Fruit fly (Drosophila melanogaster) S2 (cell line): ENCODE results near the gene Rtca.
A peak's percentile ranks its signal among the peaks of the same experiment; 100 is the strongest.

ENCODE experiments used
- CG8478 ChIP-seq: fragments of >200 bp; optimal IDR thresholded peaks from 2 replicates; lab custom pipeline; 2018
- CTCF ChIP-seq, 2 experiments: fragments of >200 bp; optimal IDR thresholded peaks; 2 replicates each; lab custom pipeline; 2018

Rtca gene

DNA sequence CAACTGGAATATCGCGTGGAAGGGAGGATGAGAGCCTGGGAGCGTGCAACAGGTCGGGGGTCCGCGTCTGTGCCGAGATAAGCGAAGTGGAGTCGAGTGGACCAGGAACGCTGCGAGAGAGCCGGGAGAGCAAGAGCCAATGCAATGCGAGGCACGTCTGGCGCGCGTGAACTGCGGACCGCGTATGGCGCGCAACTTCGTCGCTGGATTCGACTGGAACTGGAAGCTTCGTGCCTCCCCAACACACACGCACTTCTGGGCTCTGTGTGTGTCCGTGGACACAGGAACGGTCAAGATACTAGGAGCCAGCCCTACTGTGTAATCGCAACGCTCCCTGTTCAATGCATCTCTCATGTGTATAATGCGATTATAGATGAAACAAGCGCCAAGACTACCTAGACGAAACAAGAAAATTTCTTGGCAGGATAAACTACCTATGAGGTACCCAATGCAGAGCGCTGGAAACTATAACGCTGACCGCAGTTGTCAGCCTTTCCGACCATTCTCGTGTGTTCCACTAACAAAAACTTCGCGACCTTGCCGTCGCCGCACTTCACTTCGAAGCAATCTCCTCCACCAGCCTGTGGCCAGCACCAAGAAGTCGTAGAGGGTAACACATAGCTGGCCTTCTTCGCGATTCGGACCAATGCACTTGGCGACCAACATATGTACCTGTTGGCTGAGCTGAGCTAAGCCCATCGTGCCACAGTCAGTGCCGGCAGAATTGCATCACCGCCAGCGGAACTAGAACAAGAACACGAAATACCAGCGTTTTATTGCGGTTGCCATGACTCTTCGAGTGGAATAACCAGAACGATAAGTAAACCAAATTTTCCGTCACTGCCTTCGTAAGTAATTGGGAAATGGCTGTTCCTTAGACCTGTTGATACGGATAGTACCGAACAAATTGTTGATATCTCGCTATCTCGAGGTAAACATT, at the start of gene Rtca:
Gene Rtca (plus strand): TSS at position 536 of the 940 bp plus-strand sequence.
- no peak for TF ChIP-seq CG8478 (lab: Kevin White, UChicago)
- no peak for TF ChIP-seq CTCF (optimal IDR thresholded peaks at IDR 0.05; lab: Kevin White, UChicago)

DNA sequence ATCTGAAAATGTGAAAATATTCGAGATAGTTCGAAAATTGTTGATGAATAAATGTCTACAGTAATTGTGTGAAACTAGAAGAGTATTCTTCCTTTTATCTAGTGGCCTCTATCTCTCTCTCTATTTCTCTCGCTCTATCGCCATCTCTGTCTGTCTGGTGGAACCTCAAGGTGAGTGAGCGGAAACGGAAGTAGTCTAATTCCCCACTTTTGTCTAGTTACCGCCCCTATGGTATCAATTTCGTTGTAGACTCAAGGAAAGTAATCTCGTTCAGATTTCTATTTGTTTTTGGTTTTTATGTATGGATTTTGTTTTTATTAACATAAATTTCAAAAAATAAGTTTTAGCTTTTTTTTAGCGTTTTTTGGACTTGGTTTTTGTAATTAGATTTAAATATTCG, 47.4 kb upstream of the Rtca start:
- no peak for TF ChIP-seq CTCF (optimal IDR thresholded peaks at IDR 0.05; lab: Kevin White, UChicago)
- TF ChIP-seq CG8478 (lab: Kevin White, UChicago): no peak

DNA sequence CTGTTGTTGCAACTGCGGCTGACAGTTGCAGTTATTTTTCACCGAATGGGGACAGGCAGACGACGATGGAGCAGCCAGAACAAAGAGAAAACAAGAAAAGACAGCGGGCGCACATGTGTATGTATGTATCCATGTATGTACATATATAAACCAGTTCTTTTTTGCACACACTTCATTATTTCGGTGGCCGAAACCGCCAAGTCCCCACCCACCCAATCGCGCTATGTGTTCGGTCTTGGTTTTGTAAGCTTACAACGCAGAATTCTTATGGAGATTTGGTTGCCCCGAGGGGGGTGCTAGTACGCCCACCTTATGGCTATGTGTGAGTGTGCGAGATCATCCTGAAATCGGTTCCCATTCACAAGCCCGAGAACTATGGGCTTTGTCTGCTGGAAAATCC, 40.9 kb upstream of the Rtca start:
- TF ChIP-seq CG8478 (lab: Kevin White, UChicago) (no peak), CTCF (optimal IDR thresholded peaks at IDR 0.05; lab: Kevin White, UChicago) (no peak)

DNA sequence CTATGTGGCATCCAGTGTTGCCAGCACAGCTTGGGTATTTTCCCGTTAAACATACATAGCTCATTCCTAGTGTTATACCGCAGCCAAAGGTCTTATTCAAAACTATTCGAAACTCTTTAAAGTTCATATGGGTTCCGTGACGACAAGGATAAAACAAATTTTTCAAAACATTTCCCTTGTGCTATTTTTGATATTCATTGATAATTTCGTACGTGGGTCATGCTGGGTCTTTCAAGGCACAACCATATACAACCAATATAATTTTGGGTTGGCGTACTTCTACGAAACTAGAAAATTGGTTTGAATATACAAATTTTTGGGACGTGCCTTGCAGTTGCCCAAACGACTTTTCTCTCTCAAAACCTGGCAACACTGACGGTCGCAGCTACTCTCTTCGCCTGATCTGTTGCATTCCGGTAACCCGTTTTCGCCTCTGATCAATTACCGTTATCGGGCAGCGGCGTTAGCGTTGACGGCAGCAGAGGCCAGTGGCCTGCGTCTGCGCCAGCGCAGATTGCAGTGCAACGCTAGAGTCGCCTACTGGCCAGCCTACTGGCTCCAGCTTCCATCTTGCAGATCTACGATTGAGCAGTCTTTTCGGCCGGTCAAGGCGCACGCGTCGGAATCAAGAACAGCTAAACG, 39.9 kb upstream of the Rtca start:
- TF ChIP-seq CG8478 (lab: Kevin White, UChicago) (no peak), CTCF (optimal IDR thresholded peaks at IDR 0.05; lab: Kevin White, UChicago) (no peak)

DNA sequence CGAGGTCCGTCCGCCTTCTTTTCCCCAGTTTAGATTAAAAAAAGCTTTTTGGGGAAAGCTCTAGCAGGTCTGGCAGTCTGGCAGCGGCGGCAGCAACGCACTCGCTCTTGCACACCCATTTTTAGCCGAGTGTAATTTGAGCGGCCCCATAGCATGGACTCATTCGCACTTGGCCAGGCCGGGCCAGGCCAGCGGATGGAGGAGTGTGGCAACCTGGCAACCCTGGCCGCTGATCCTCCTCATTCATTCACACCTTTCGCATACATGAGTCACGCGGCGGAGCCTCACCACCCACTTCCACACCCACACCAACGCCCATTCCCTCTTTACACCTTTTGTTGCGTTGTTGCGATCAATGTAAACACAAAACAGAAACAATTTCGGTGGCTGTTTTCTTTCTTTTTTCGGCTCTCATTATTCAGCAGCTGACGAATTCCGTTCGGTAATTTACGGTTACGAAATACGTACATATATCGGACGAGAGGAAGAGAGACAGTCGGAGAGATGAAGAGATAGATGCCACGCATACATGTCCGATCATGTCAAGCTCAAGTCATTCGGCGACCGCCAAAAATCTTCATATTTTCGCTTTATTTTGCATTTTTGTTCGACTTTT, 39.3 kb upstream of the Rtca start:
- no peak for TF ChIP-seq CTCF (optimal IDR thresholded peaks at IDR 0.05; lab: Kevin White, UChicago)
- TF ChIP-seq CG8478 (lab: Kevin White, UChicago): no peak

DNA sequence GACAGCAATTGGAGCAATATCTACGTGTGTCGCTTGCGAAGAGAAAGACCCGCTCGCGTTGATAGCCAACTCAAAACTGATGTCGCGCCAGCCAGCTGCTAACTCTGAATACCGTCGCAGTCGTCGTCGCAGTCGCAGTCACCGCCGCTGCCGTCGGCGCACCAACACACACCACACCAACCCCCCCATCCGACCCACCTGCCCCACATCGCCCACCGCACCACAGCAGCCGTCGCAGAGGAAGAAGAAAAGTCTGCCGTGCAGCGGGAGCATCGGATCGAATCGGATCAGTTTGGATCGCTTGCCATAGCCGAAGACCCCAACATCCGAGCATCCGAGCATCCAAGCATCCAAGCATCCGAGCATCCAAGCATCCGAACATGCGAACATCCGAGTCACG, 35.8 kb upstream of the Rtca start:
- no peak for TF ChIP-seq CTCF (optimal IDR thresholded peaks at IDR 0.05; lab: Kevin White, UChicago)
- TF ChIP-seq CG8478 (lab: Kevin White, UChicago): no peak

DNA sequence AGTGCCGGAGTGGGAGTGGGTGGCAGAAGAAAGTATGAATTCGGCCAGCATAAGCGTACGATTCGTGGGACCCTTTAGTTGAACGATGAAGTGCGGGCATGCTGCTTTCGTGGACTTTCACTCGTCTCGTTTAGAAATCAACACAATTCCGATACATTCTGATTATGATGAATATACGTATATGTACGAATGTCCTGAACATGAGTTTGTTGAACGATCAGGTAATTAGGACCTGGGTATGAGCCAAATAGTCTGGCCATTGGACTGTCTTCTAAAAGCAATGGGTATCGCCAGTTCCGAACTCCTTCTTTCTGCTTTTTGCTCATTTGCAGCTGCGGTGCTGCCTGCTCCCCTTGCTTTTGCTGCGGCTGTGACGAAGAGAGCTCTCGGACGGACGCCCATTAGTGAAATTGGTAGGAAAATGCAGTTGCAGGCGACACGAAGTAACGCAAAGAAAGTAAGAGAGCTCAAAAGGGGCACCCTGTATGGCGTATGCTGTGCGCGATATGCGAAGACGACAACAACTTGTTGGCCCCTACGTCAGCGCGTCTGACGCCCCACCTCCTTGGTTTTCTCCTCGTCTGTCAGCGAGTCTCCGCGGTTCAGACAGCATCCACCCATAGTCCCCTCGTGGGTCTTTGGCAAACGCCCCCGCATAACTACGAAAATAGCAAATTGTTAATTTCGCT, 35.3 kb upstream of the Rtca start:
- no peak for TF ChIP-seq CTCF (optimal IDR thresholded peaks at IDR 0.05; lab: Kevin White, UChicago)
- no peak for TF ChIP-seq CG8478 (lab: Kevin White, UChicago)

DNA sequence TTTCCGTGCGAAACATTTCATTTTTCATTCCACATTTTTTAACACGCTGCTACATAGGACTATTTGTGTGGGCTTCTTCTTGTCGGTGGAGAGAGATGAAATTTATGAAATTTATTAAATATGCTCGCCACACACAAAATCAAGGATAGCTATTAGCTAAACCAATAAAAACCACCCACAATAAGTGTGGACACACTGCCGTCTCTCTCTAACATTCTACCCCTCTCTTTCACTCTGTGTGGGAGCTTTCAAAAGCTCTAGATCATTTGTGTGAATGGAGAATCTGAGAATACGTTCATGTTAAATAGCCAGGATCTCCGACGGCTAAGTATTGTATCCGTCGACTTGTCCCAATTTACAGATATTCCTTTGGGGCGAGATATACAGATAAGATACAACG, 34.6 kb upstream of the Rtca start:
- TF ChIP-seq CTCF (optimal IDR thresholded peaks at IDR 0.05; lab: Kevin White, UChicago) (no peak), CG8478 (lab: Kevin White, UChicago) (no peak)

DNA sequence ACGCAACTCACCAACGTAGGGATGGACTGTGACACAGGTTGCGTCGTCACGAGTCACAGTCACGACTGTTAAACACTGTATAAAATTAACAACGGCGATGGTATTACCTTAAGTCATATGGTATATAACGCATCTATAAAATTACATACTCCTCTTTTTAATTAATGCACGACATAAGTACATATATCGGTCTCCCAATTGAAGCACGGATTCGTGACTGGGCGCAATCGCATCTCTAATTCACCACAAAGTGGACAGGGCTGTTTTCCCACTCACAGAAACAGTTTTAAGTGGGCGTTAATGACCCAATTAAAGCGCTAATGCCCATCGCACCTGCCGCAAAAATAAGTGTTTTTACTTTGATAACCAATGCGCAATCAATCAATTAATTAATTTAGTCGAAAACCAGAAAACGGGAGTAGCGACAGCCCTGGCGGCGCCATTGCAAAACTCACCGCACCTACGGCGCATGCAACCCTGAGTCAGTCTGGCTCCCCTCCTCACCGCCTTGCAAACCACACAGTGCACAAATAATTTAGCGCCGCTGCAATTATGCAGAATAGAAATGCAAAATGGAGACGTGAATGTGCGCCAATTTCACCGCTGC, 30.8 kb upstream of the Rtca start, which contains the start of gene CG4313:
Gene CG4313 (plus strand): TSS at position 557 of the 607 bp plus-strand sequence.
- TF ChIP-seq CG8478 (lab: Kevin White, UChicago) (no peak), CTCF (optimal IDR thresholded peaks at IDR 0.05; lab: Kevin White, UChicago) (peak in 1 of 2 experiments; percentile 26)

DNA sequence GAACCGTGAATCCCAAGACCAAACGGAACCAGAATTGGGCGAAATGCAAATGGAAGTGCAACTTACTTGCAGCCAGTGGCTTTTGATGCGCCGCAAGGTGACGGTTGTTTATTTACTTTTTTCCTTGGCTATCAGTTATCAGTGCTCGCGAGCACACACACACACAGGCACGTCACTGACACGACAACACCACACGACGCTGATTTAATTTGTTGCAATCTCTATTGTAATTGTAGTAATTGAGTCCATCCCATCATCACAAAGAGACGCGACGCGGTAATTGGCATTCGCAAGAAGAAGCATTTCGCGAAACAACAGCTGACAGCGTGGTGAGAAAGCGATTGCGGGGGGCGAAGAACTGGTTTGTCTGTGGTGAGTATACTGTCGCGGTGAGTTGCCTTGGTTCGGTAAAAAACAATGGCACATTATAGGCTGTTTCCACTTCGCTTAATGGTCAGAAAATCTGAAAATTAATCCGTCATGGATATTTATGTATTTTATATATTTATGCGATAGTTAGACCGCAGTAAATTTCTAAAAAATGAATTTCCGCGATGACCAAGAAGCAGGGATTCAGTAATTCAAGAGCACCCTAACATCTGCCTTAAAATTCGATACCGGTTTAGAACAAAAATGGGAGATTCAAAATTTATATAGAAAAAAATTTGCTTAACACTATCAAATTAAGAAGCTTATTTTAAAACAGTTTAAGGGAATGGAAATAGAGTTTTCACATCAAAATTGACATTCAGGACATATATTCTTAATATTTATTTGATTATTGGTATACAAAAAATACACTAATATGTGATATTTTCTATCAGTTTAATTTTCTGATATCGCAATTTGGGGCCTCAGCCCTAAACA, 30.0 kb upstream of the Rtca start, which contains the start of the genes Actn and usp:
Gene Actn (minus strand): TSS at position 331 of the 867 bp plus-strand sequence.
Gene usp (minus strand): TSS at position 331 of the 867 bp plus-strand sequence.
- TF ChIP-seq CG8478 (lab: Kevin White, UChicago): no peak
- no peak for TF ChIP-seq CTCF (optimal IDR thresholded peaks at IDR 0.05; lab: Kevin White, UChicago)

DNA sequence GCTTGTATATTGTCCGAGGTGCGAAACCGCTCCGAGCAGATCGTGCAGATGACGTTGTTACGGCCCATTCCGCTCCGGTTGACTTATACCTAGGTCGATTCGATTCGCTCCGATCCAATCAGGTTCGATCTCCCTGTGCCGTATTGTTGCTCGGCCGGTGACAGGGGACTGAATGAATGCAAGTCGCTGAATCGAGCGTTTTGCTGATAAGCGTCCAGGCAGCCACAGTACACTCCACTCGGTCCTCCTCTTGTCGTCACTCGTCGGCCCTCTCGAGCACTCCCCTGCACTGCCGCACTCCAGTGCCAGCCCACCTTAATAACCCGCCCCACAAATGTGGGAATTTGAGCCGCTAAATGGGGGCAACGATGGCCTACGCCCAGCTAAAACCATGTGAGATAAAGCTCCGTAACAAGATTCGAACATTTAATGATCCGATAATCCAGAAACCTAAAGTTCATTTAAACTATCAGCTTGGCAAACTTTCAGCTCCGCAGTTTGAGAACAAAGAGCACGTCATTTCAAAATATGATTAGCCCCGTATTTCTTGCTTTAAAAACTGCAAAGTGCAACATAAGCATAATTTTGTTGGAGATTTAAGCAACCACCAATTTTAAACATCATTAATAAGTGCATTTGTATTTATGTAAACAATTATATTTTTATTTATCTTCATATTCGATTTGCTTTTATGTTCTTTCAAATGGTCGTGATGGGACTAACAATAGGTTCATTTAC, 28.4 kb upstream of the Rtca start, which contains the start of gene CG4325:
Gene CG4325 (minus strand): TSS at position 159 of the 738 bp plus-strand sequence.
- TF ChIP-seq CTCF (optimal IDR thresholded peaks at IDR 0.05; lab: Kevin White, UChicago) (no peak), CG8478 (lab: Kevin White, UChicago) (no peak)
